Worm (Caenorhabditis elegans) whole organism, L2 larva: ENCODE results near the gene gop-3.
A peak's percentile ranks its signal among the peaks of the same experiment; 100 is the strongest.

Source experiments
- C34F6.9 ChIP-seq: fragments of 150-350 bp; optimal IDR thresholded peaks from 2 replicates; lab custom pipeline; 2014; ENCODE audit warnings: missing biosample characterization, missing genetic modification characterization
- F13H6.1 ChIP-seq: sonication (generic microtip); optimal IDR thresholded peaks from 2 replicates; lab custom pipeline; 2016; ENCODE audit warnings: missing genetic modification characterization, missing compliant biosample characterization
- R02D3.7 ChIP-seq: fragments of 150-350 bp; optimal IDR thresholded peaks from 2 replicates; lab custom pipeline; 2014; ENCODE audit warnings: missing biosample characterization, missing genetic modification characterization
- Y55F3AM.14 ChIP-seq: fragments of 200-800 bp; sonication (Bioruptor generic); optimal IDR thresholded peaks from 2 replicates; lab custom pipeline; 2018; ENCODE audit warnings: mild to moderate bottlenecking, missing genetic modification characterization, missing compliant biosample characterization
- ZK546.5 ChIP-seq: sonication (generic microtip); optimal IDR thresholded peaks from 2 replicates; lab custom pipeline; 2017; ENCODE audit warnings: missing biosample characterization, missing genetic modification characterization
- alr-1 ChIP-seq: fragments of 150-350 bp; optimal IDR thresholded peaks from 2 replicates; lab custom pipeline; 2014; ENCODE audit warnings: missing biosample characterization, missing genetic modification characterization
- aly-2 ChIP-seq: fragments of 150-350 bp; optimal IDR thresholded peaks from 2 replicates; lab custom pipeline; 2014; ENCODE audit warnings: missing biosample characterization, missing genetic modification characterization
- ama-1 ChIP-seq: fragments of 150-350 bp; optimal IDR thresholded peaks from 2 replicates; lab custom pipeline; 2018; ENCODE audit warnings: inconsistent platforms
- blmp-1 ChIP-seq: sonication (generic microtip); optimal IDR thresholded peaks from 2 replicates; lab custom pipeline; 2017; ENCODE audit warnings: missing genetic modification characterization, mild to moderate bottlenecking, missing compliant biosample characterization, antibody characterized with exemption, moderate library complexity; ENCODE audit not compliant: insufficient read depth
- ceh-16 ChIP-seq: fragments of 150-350 bp; optimal IDR thresholded peaks from 2 replicates; lab custom pipeline; 2014; ENCODE audit warnings: missing biosample characterization, missing genetic modification characterization
- ceh-82 ChIP-seq: fragments of 150-350 bp; optimal IDR thresholded peaks from 2 replicates; lab custom pipeline; 2014; ENCODE audit warnings: missing biosample characterization, missing genetic modification characterization
- crh-2 ChIP-seq: sonication (generic microtip); optimal IDR thresholded peaks from 2 replicates; lab custom pipeline; 2017; ENCODE audit warnings: missing biosample characterization, missing genetic modification characterization
- dmd-4 ChIP-seq: sonication (generic microtip); optimal IDR thresholded peaks from 2 replicates; lab custom pipeline; 2017; ENCODE audit warnings: missing biosample characterization, missing genetic modification characterization
- egl-27 ChIP-seq: sonication (generic microtip); optimal IDR thresholded peaks from 3 replicates; lab custom pipeline; 2017; ENCODE audit warnings: missing biosample characterization, missing genetic modification reagents, missing genetic modification characterization
- elt-1 ChIP-seq: fragments of 150-350 bp; optimal IDR thresholded peaks from 2 replicates; lab custom pipeline; 2014; ENCODE audit warnings: missing biosample characterization, missing genetic modification characterization
- elt-3 ChIP-seq: sonication (generic microtip); optimal IDR thresholded peaks from 2 replicates; lab custom pipeline; 2017; ENCODE audit warnings: missing biosample characterization, missing genetic modification characterization
- fos-1 ChIP-seq: fragments of 150-350 bp; optimal IDR thresholded peaks from 2 replicates; lab custom pipeline; 2014; ENCODE audit warnings: missing biosample characterization, missing genetic modification characterization
- gmeb-1 ChIP-seq: fragments of 150-350 bp; optimal IDR thresholded peaks from 2 replicates; lab custom pipeline; 2014; ENCODE audit warnings: missing biosample characterization, missing genetic modification characterization
- lin-11 ChIP-seq: fragments of 150-350 bp; sonication (generic microtip); optimal IDR thresholded peaks from 2 replicates; lab custom pipeline; 2014; ENCODE audit warnings: missing biosample characterization, missing genetic modification characterization, inconsistent platforms, mixed read lengths
- lin-13 ChIP-seq: fragments of 150-350 bp; optimal IDR thresholded peaks from 2 replicates; lab custom pipeline; 2014; ENCODE audit warnings: missing biosample characterization, missing genetic modification reagents, missing genetic modification characterization
- lin-39 ChIP-seq: fragments of 150-350 bp; optimal IDR thresholded peaks from 2 replicates; lab custom pipeline; 2014; ENCODE audit warnings: missing biosample characterization, missing genetic modification reagents, missing genetic modification characterization
- lsy-2 ChIP-seq, 2 experiments: fragments of 150-350 bp in 1 of 2; sonication (generic microtip) in 1 of 2; optimal IDR thresholded peaks; 2 replicates each; lab custom pipeline; 2014 to 2017; ENCODE audit warnings: missing biosample characterization in 2 of 2, missing genetic modification characterization in 2 of 2
- mab-5 ChIP-seq: fragments of 150-350 bp; optimal IDR thresholded peaks from 2 replicates; lab custom pipeline; 2014; ENCODE audit warnings: missing biosample characterization, missing genetic modification characterization
- mbf-1 ChIP-seq: sonication (generic microtip); optimal IDR thresholded peaks from 2 replicates; lab custom pipeline; 2017; ENCODE audit warnings: missing biosample characterization, missing genetic modification characterization
- mdl-1 ChIP-seq, 2 experiments: fragments of 150-350 bp in 1 of 2; sonication (generic microtip) in 1 of 2; optimal IDR thresholded peaks; 2 replicates each; lab custom pipeline; 2017; ENCODE audit warnings: missing biosample characterization in 2 of 2, missing genetic modification characterization in 2 of 2
- nhr-10 ChIP-seq: sonication (generic microtip); optimal IDR thresholded peaks from 2 replicates; lab custom pipeline; 2017; ENCODE audit warnings: missing biosample characterization, missing genetic modification characterization
- nhr-11 ChIP-seq: fragments of 150-350 bp; optimal IDR thresholded peaks from 2 replicates; lab custom pipeline; 2014; ENCODE audit warnings: missing biosample characterization, missing genetic modification characterization
- nhr-12 ChIP-seq: fragments of 150-350 bp; optimal IDR thresholded peaks from 2 replicates; lab custom pipeline; 2014; ENCODE audit warnings: missing biosample characterization, missing genetic modification characterization
- nhr-129 ChIP-seq: fragments of 150-350 bp; optimal IDR thresholded peaks from 2 replicates; lab custom pipeline; 2014; ENCODE audit warnings: missing biosample characterization, missing genetic modification characterization
- nhr-21 ChIP-seq: fragments of 150-350 bp; optimal IDR thresholded peaks from 2 replicates; lab custom pipeline; 2014; ENCODE audit warnings: missing biosample characterization, missing genetic modification characterization
- nhr-23 ChIP-seq: fragments of 150-350 bp; optimal IDR thresholded peaks from 2 replicates; lab custom pipeline; 2014; ENCODE audit warnings: missing biosample characterization, missing genetic modification reagents, missing genetic modification characterization
- nhr-6 ChIP-seq: fragments of 150-350 bp; optimal IDR thresholded peaks from 2 replicates; lab custom pipeline; 2014; ENCODE audit warnings: missing biosample characterization, missing genetic modification characterization
- nhr-77 ChIP-seq: fragments of 150-350 bp; optimal IDR thresholded peaks from 2 replicates; lab custom pipeline; 2014; ENCODE audit warnings: missing biosample characterization, missing genetic modification characterization
- peb-1 ChIP-seq: fragments of 150-350 bp; optimal IDR thresholded peaks from 2 replicates; lab custom pipeline; 2014; ENCODE audit warnings: missing biosample characterization, missing genetic modification characterization
- sem-4 ChIP-seq: fragments of 150-350 bp; optimal IDR thresholded peaks from 2 replicates; lab custom pipeline; 2014; ENCODE audit warnings: missing biosample characterization, missing genetic modification reagents, missing genetic modification characterization
- skn-1 ChIP-seq: sonication (generic microtip); optimal IDR thresholded peaks from 2 replicates; lab custom pipeline; 2017; ENCODE audit warnings: missing biosample characterization, missing genetic modification characterization
- sma-3 ChIP-seq: sonication (generic microtip); optimal IDR thresholded peaks from 2 replicates; lab custom pipeline; 2016; ENCODE audit warnings: missing genetic modification reagents, missing genetic modification characterization, missing compliant biosample characterization
- sma-9 ChIP-seq, 2 experiments: fragments of 150-350 bp in 1 of 2; sonication (generic microtip) in 1 of 2; optimal IDR thresholded peaks; 2 replicates each; lab custom pipeline; 2014 to 2016; ENCODE audit warnings: missing genetic modification characterization in 2 of 2, mild to moderate bottlenecking in 1 of 2, missing biosample characterization in 1 of 2, missing compliant biosample characterization in 1 of 2, missing genetic modification reagents in 1 of 2, moderate library complexity in 1 of 2
- unc-39 ChIP-seq: fragments of 150-350 bp; optimal IDR thresholded peaks from 2 replicates; lab custom pipeline; 2014; ENCODE audit warnings: missing biosample characterization, missing genetic modification characterization
- unc-55 ChIP-seq: fragments of 150-350 bp; sonication (generic microtip); optimal IDR thresholded peaks from 3 replicates; lab custom pipeline; 2014; ENCODE audit warnings: missing biosample characterization, missing genetic modification reagents, missing genetic modification characterization
- zag-1 ChIP-seq: fragments of 150-350 bp; optimal IDR thresholded peaks from 2 replicates; lab custom pipeline; 2014; ENCODE audit warnings: missing biosample characterization, missing genetic modification characterization
- ztf-1 ChIP-seq: fragments of 200-800 bp; sonication (Bioruptor generic); conservative IDR thresholded peaks from 2 replicates; pipeline ENCODE4 v1.3.6; 2022; ENCODE audit warnings: missing genetic modification characterization, missing compliant biosample characterization
- ztf-11 ChIP-seq: sonication (generic microtip); optimal IDR thresholded peaks from 2 replicates; lab custom pipeline; 2017; ENCODE audit warnings: missing biosample characterization, missing genetic modification characterization
- ztf-4 ChIP-seq: fragments of 150-350 bp; optimal IDR thresholded peaks from 2 replicates; lab custom pipeline; 2014; ENCODE audit warnings: missing biosample characterization, missing genetic modification characterization

gop-3 gene

DNA sequence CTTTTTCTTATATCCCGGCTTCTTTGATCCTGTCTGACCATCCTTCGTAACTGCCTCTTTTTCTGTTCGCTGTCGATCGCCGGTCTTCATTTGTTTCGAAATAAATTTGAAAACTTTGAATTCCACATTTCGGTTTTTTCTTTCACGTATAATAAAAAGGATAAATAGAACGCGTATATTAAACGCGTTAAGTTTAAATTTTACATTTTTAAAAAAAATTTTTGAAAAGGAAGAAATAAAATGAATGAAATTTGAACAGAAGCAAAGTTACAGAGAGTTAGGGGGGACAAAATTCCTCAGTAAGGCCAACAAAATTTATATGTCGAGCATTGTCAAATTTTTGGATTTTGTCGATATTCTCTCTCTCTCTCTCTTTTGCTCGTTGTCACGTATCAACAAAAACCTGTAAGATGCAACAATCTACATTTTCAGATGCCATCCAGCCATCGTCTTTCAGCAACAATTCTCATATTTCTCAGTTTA, 41.3 kb downstream of the gop-3 start, which contains the start of the genes T15B12.2 and F52C9.5:
T15B12.2 (minus strand) TSS at position 101 of the 483 bp plus-strand sequence.
F52C9.5 (plus strand) TSS at position 433 of the 483 bp plus-strand sequence.
- TF ChIP-seq nhr-23 (tag; lab: Kevin White, UChicago) (no peak), sem-4 (tag; lab: Kevin White, UChicago) (no peak), ceh-16 (no peak), F13H6.1 (tag; lab: Kevin White, UChicago) (no peak), blmp-1 (tag; lab: Kevin White, UChicago) (no peak)

DNA sequence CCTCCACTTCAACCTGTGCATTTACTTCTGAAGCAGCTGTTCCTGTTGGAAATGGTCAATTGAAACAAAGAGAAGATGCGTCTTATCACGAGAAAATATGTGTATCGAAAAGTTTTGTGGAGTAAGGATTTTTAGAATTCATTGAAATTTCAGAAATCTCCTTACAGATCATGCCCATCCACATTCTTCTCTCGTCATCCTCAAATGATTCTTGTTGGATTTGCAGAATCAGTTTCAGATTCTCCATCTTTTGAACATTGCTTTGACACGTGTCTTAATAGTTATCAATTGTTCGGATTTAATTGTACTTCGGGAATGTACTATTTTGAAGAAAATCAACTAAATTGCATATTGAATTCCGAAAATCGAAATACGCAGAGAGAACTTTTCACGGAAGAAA, 43.5 kb downstream of the gop-3 start:
- no peak for TF ChIP-seq fos-1 (tag; lab: Kevin White, UChicago)
- TF ChIP-seq aly-2 (tag; lab: Kevin White, UChicago), result no peak
- no peak for TF ChIP-seq Y55F3AM.14 (GFP tag; lab: Kevin White, UChicago)
- no peak for TF ChIP-seq mab-5

DNA sequence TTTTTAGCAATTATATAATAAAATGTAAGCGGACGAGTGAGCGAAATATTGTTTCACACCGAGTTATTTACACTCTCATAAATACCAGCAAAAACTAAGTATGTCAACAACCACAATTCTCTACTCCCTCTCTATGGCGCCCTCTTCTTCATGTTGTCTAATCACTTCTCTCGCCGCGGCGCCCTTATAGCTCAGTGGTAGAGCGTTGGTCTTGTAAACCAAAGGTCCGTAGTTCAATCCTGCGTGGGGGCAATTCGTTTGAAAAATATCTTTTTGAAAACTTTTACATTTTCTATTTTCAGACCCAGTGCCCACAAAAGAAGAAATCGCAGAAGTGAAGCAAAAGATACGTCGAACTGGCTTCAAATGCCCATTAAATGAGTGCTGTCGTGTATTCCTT, 45.2 kb downstream of the gop-3 start:
- TF ChIP-seq unc-55, result peak; percentile 38
- peak; percentile 7 for TF ChIP-seq nhr-21
- peak; percentile 29 for TF ChIP-seq egl-27 (tag; lab: Kevin White, UChicago)
- TF ChIP-seq C34F6.9 (tag; lab: Kevin White, UChicago), result peak; percentile 33
- no peak for TF ChIP-seq unc-39 (tag; lab: Kevin White, UChicago)
- peak; percentile 40 for TF ChIP-seq sma-3 (GFP tag; lab: Kevin White, UChicago)
- TF ChIP-seq crh-2 (tag; lab: Kevin White, UChicago), result peak; percentile 42
- TF ChIP-seq sma-9 (GFP tag; optimal IDR thresholded peaks at IDR 0.05; lab: Kevin White, UChicago), result peak; percentile 70
- no peak for TF ChIP-seq sma-9 (tag; optimal IDR thresholded peaks at IDR 0.05; lab: Kevin White, UChicago)
- TF ChIP-seq zag-1 (tag; lab: Kevin White, UChicago), result no peak
- TF ChIP-seq Y55F3AM.14 (GFP tag; lab: Kevin White, UChicago), result peak; percentile 63
- peak; percentile 6 for TF ChIP-seq ztf-4
- TF ChIP-seq fos-1 (tag; lab: Kevin White, UChicago), result peak; percentile 49
- TF ChIP-seq peb-1, result no peak
- peak; percentile 52 for TF ChIP-seq gmeb-1
- peak; percentile 44 to 58 for TF ChIP-seq lsy-2 (tag; optimal IDR thresholded peaks at IDR 0.05; lab: Kevin White, UChicago)
- no peak for TF ChIP-seq ceh-16
- TF ChIP-seq lin-13, result peak; percentile 46
- peak; percentile 69 for TF ChIP-seq nhr-129

DNA sequence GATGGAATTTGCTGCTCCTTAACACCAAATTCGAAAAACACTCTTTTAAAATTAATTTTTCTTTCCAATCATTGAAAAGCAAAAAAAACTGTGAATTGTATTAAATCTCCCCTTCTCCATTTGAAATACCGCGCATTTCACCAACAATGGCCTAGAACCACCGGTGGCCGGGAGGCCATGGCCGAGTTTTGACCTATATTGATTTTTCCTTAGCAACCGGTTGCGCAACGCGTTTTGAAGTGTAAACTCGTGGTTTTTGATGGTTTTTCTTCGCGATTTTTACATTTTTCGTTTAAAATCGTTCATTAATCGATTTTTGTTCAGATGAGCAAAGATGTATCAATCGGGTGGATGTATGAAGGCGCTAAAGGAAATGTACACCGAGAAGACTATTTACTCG, 47.8 kb downstream of the gop-3 start, which contains the start of gene mog-3:
mog-3 (plus strand) TSS at position 319 of the 400 bp plus-strand sequence.
- no peak for TF ChIP-seq egl-27 (tag; lab: Kevin White, UChicago)
- TF ChIP-seq peb-1, result no peak
- no peak for TF ChIP-seq nhr-23 (tag; lab: Kevin White, UChicago)
- TF ChIP-seq skn-1 (tag; lab: Kevin White, UChicago), result no peak
- peak; percentile 62 for TF ChIP-seq crh-2 (tag; lab: Kevin White, UChicago)
- TF ChIP-seq ZK546.5, result no peak
- no peak for TF ChIP-seq nhr-10 (tag; lab: Kevin White, UChicago)
- no peak for TF ChIP-seq elt-1 (tag; lab: Kevin White, UChicago)
- TF ChIP-seq mbf-1, result no peak
- no peak for TF ChIP-seq ztf-1 (GFP tag; lab: Robert Waterston, UW)
- TF ChIP-seq alr-1 (tag; lab: Kevin White, UChicago), result no peak
- TF ChIP-seq fos-1 (tag; lab: Kevin White, UChicago), result peak; percentile 9
- TF ChIP-seq unc-55, result peak; percentile 76
- no peak for TF ChIP-seq nhr-11
- TF ChIP-seq lsy-2 (tag; optimal IDR thresholded peaks at IDR 0.05; lab: Kevin White, UChicago), result peak; percentile 36 to 77
- peak; percentile 75 for TF ChIP-seq C34F6.9 (tag; lab: Kevin White, UChicago)
- TF ChIP-seq F13H6.1 (tag; lab: Kevin White, UChicago), result peak; percentile 66
- TF ChIP-seq nhr-21, result peak; percentile 20
- peak; percentile 35 for TF ChIP-seq nhr-129
- peak; percentile 93 for TF ChIP-seq gmeb-1
- no peak for TF ChIP-seq ztf-4
- no peak for TF ChIP-seq zag-1 (tag; lab: Kevin White, UChicago)
- TF ChIP-seq aly-2 (tag; lab: Kevin White, UChicago), result no peak
- TF ChIP-seq sem-4 (tag; lab: Kevin White, UChicago), result no peak
- peak; percentile 52 for TF ChIP-seq lin-11 (tag; lab: Kevin White, UChicago)
- TF ChIP-seq Y55F3AM.14 (GFP tag; lab: Kevin White, UChicago), result no peak
- no peak for TF ChIP-seq ztf-11
- no peak for TF ChIP-seq unc-39 (tag; lab: Kevin White, UChicago)
- no peak for TF ChIP-seq lin-39 (tag; lab: Kevin White, UChicago)
- no peak for TF ChIP-seq R02D3.7
- peak; percentile 54 for TF ChIP-seq ama-1 (lab: Kevin White, UChicago)
- no peak for TF ChIP-seq blmp-1 (tag; lab: Kevin White, UChicago)
- no peak for TF ChIP-seq ceh-16
- no peak for TF ChIP-seq nhr-12 (tag; lab: Kevin White, UChicago)
- TF ChIP-seq elt-3 (tag; lab: Kevin White, UChicago), result no peak
- TF ChIP-seq nhr-6 (tag; lab: Kevin White, UChicago), result no peak
- TF ChIP-seq ceh-82 (tag; lab: Kevin White, UChicago), result no peak
- no peak for TF ChIP-seq dmd-4
- no peak for TF ChIP-seq mdl-1 (tag; optimal IDR thresholded peaks at IDR 0.05; lab: Kevin White, UChicago)
- TF ChIP-seq nhr-77 (tag; lab: Kevin White, UChicago), result no peak
